Worm (Caenorhabditis elegans) whole organism, mixed stage, embryonic: ENCODE results near the gene pen-2.

Experiments used
- ceh-83 ChIP-seq: fragments of 200-800 bp; sonication (Bioruptor generic); optimal IDR thresholded peaks from 2 replicates; lab custom pipeline; 2018; ENCODE audit warnings: mild to moderate bottlenecking, missing genetic modification characterization, missing compliant biosample characterization
- elt-3 ChIP-seq: fragments of 150-350 bp; optimal IDR thresholded peaks from 2 replicates; lab custom pipeline; 2014; ENCODE audit warnings: missing biosample characterization, missing genetic modification characterization
- lin-32 ChIP-seq: fragments of 200-800 bp; sonication (Bioruptor generic); optimal IDR thresholded peaks from 2 replicates; lab custom pipeline; 2018; ENCODE audit warnings: mild to moderate bottlenecking, missing genetic modification characterization, missing compliant biosample characterization
- mep-1 ChIP-seq: fragments of 150-350 bp; optimal IDR thresholded peaks from 2 replicates; lab custom pipeline; 2017; ENCODE audit warnings: missing biosample characterization, missing genetic modification reagents, missing genetic modification characterization, inconsistent platforms
- nhr-2 ChIP-seq: fragments of 150-350 bp; optimal IDR thresholded peaks from 2 replicates; lab custom pipeline; 2014; ENCODE audit warnings: missing biosample characterization, missing genetic modification characterization
- nhr-28 ChIP-seq: fragments of 150-350 bp; optimal IDR thresholded peaks from 2 replicates; lab custom pipeline; 2014; ENCODE audit warnings: missing biosample characterization, missing genetic modification characterization
- pha-4 ChIP-seq: fragments of 150-350 bp; optimal IDR thresholded peaks from 2 replicates; lab custom pipeline; 2018; ENCODE audit warnings: missing biosample characterization, missing genetic modification reagents, missing genetic modification characterization
- snpc-4 ChIP-seq: fragments of 150-350 bp; optimal IDR thresholded peaks from 2 replicates; lab custom pipeline; 2014; ENCODE audit warnings: missing biosample characterization, missing genetic modification characterization
- unc-62 ChIP-seq: fragments of 150-350 bp; optimal IDR thresholded peaks from 2 replicates; lab custom pipeline; 2014; ENCODE audit warnings: missing biosample characterization, missing genetic modification reagents, missing genetic modification characterization
- ztf-11 ChIP-seq: fragments of 150-350 bp; optimal IDR thresholded peaks from 2 replicates; lab custom pipeline; 2014; ENCODE audit warnings: missing biosample characterization, missing genetic modification characterization

- TF ChIP-seq pha-4 (tag; lab: Kevin White, UChicago) (no peak), snpc-4 (no peak), elt-3 (no peak), nhr-28 (tag; lab: Kevin White, UChicago) (no peak), nhr-2 (tag; lab: Kevin White, UChicago) (no peak), lin-32 (no peak), unc-62 (GFP tag; lab: Kevin White, UChicago) (no peak), ceh-83 (GFP tag; lab: Kevin White, UChicago) (no peak), ztf-11 (tag; lab: Kevin White, UChicago) (no peak), mep-1 (tag; lab: Kevin White, UChicago) (no peak)
Measured at ce11 chrIII:11341466-11341865, 1.7 kb upstream of the pen-2 start.
